Worm (Caenorhabditis elegans): Measurements from ENCODE around the gene srw-144.

The srw-144 gene

DNA sequence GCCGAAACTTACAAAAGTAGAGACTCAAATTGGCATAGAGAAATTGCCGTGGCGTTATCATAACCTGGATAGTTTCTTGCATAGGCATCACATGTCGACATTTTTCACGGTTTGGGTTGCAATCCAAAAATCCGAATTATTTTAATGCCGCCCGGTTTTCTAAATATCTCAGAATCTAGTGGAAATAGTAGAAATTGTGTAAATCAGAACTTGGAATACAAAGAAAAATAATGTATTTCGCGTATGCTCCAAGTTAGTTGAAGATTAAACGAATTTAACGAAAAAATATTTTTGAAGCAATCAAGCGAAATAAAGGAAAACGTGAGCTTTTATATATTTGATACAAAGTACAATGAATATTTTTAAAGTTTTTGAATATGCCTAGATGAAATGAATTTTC lies at the start of gene srw-144:
Gene srw-144, minus strand, starts transcription at position 101 of the 400 bp plus-strand sequence.
- TF ChIP-seq ama-1 (optimal IDR thresholded peaks at IDR 0.05) (no peak), aly-1 (tag; optimal IDR thresholded peaks at IDR 0.05) (no peak), hmg-4 (GFP tag; optimal IDR thresholded peaks at IDR 0.05) (no peak), flt-1 (GFP tag; IDR thresholded peaks at IDR 0.05) (no peak), ets-7 (tag; optimal IDR thresholded peaks at IDR 0.05) (no peak), scrt-1 (GFP tag; IDR thresholded peaks at IDR 0.05) (no peak), ceh-36 (tag; optimal IDR thresholded peaks at IDR 0.05) (no peak), pes-1 (GFP tag; IDR thresholded peaks at IDR 0.05) (no peak), tbx-11 (GFP tag; IDR thresholded peaks at IDR 0.05) (no peak), hnd-1 (tag; optimal IDR thresholded peaks at IDR 0.05) (no peak), sea-1 (GFP tag; conservative IDR thresholded peaks at IDR 0.05) (no peak), B0310.2 (tag; optimal IDR thresholded peaks at IDR 0.05) (no peak), ceh-13 (GFP tag; optimal IDR thresholded peaks at IDR 0.05) (no peak), hmbx-1 (tag; optimal IDR thresholded peaks at IDR 0.05) (no peak), tbx-37 (GFP tag; conservative IDR thresholded peaks at IDR 0.05) (no peak)

DNA sequence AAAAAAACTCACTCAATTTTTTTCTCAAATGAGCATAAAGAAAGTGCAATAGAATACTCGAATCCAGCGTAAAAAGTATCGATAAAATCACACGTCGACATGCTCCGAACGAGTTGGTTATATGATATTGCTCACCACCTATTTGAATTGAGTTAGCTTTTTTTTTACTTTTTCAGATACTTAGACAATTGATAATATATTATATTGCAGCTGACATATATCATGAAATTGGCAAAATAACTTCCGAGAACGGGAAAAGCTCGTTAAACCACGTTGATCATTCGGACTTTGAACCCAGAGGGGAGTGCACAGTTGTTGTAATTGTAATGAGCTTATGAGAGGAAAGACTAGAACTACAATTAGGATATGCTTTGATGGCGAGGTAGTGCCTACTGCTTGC lies 49.7 kb upstream of the srw-144 start, which contains the start of gene srw-136:
Gene srw-136, minus strand, starts transcription at position 101 of the 400 bp plus-strand sequence.
- no peak for TF ChIP-seq sea-1 (GFP tag; conservative IDR thresholded peaks at IDR 0.05)
- TF ChIP-seq ceh-36 (tag; optimal IDR thresholded peaks at IDR 0.05) = no peak
- TF ChIP-seq F13C5.2 (tag; optimal IDR thresholded peaks at IDR 0.05) = no peak
- no peak for TF ChIP-seq ceh-13 (GFP tag; optimal IDR thresholded peaks at IDR 0.05)
- no peak for TF ChIP-seq ets-7 (tag; optimal IDR thresholded peaks at IDR 0.05)
- no peak for TF ChIP-seq aly-1 (tag; optimal IDR thresholded peaks at IDR 0.05)
- TF ChIP-seq hmbx-1 (tag; optimal IDR thresholded peaks at IDR 0.05) = no peak
- no peak for TF ChIP-seq tbx-11 (GFP tag; IDR thresholded peaks at IDR 0.05)
- no peak for TF ChIP-seq tbx-37 (GFP tag; conservative IDR thresholded peaks at IDR 0.05)
- no peak for TF ChIP-seq ama-1 (optimal IDR thresholded peaks at IDR 0.05)
- no peak for TF ChIP-seq pes-1 (GFP tag; IDR thresholded peaks at IDR 0.05)
- TF ChIP-seq scrt-1 (GFP tag; IDR thresholded peaks at IDR 0.05) = no peak
- no peak for TF ChIP-seq flt-1 (GFP tag; IDR thresholded peaks at IDR 0.05)
- TF ChIP-seq tra-4 (tag; optimal IDR thresholded peaks at IDR 0.05) = no peak
- no peak for TF ChIP-seq hmg-4 (GFP tag; optimal IDR thresholded peaks at IDR 0.05)
- no peak for TF ChIP-seq B0310.2 (tag; optimal IDR thresholded peaks at IDR 0.05)
- TF ChIP-seq hnd-1 (tag; optimal IDR thresholded peaks at IDR 0.05) = no peak

DNA sequence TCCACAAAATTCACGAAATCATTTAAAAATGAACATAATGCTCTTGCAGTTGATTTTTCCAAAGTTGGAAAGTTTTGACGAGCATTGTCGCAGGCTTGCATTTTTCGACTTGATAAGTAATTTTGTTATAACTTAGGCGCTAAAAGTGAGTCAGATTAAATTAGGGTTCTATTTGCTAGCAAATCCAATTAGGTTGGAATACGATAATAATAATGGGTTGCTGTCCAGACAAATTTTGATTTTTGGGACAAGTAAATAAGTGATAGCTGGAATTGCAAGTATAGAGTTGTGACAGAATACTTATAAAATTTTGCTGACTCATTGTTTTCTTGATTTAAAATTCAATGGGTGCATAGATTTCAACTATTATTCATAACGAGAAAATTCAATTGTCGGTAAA lies 45.2 kb upstream of the srw-144 start, which contains the start of gene srw-112:
Gene srw-112, minus strand, starts transcription at position 101 of the 400 bp plus-strand sequence.
- TF ChIP-seq F13C5.2 (tag; optimal IDR thresholded peaks at IDR 0.05) = no peak
- no peak for TF ChIP-seq ceh-36 (tag; optimal IDR thresholded peaks at IDR 0.05)
- TF ChIP-seq hmbx-1 (tag; optimal IDR thresholded peaks at IDR 0.05) = no peak
- TF ChIP-seq ceh-13 (GFP tag; optimal IDR thresholded peaks at IDR 0.05) = no peak
- no peak for TF ChIP-seq tra-4 (tag; optimal IDR thresholded peaks at IDR 0.05)
- TF ChIP-seq flt-1 (GFP tag; IDR thresholded peaks at IDR 0.05) = no peak
- TF ChIP-seq ama-1 (optimal IDR thresholded peaks at IDR 0.05) = no peak
- no peak for TF ChIP-seq pes-1 (GFP tag; IDR thresholded peaks at IDR 0.05)
- TF ChIP-seq tbx-37 (GFP tag; conservative IDR thresholded peaks at IDR 0.05) = no peak
- TF ChIP-seq tbx-11 (GFP tag; IDR thresholded peaks at IDR 0.05) = no peak
- TF ChIP-seq hmg-4 (GFP tag; optimal IDR thresholded peaks at IDR 0.05) = no peak
- no peak for TF ChIP-seq hnd-1 (tag; optimal IDR thresholded peaks at IDR 0.05)
- TF ChIP-seq aly-1 (tag; optimal IDR thresholded peaks at IDR 0.05) = no peak
- TF ChIP-seq sea-1 (GFP tag; conservative IDR thresholded peaks at IDR 0.05) = no peak
- TF ChIP-seq ets-7 (tag; optimal IDR thresholded peaks at IDR 0.05) = no peak

DNA sequence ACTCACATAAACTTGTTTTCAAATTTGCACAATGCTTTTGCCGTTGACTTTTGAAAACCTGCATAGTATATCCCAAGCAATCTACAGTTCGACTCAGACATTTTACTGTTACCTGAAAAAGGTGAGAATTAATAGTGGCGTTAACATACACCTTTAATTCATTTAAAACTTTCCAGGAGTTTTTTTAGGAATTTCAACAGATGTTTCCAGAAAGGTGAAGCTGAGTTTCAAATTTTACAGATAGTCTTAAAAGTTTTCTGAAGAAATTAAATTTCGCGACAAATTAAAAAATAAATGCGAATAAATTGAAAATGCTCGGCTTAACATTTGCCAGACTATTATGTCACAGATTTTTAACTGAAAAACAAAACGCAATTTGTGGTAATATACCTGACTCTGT lies 38.9 kb upstream of the srw-144 start, which contains the start of gene srw-119:
Gene srw-119, minus strand, starts transcription at position 101 of the 400 bp plus-strand sequence.
- TF ChIP-seq sea-1 (GFP tag; conservative IDR thresholded peaks at IDR 0.05) = no peak
- TF ChIP-seq B0310.2 (tag; optimal IDR thresholded peaks at IDR 0.05) = no peak
- no peak for TF ChIP-seq scrt-1 (GFP tag; IDR thresholded peaks at IDR 0.05)
- no peak for TF ChIP-seq flt-1 (GFP tag; IDR thresholded peaks at IDR 0.05)
- TF ChIP-seq ama-1 (optimal IDR thresholded peaks at IDR 0.05) = no peak
- TF ChIP-seq tra-4 (tag; optimal IDR thresholded peaks at IDR 0.05) = no peak
- TF ChIP-seq pes-1 (GFP tag; IDR thresholded peaks at IDR 0.05) = no peak
- TF ChIP-seq aly-1 (tag; optimal IDR thresholded peaks at IDR 0.05) = no peak
- TF ChIP-seq tbx-37 (GFP tag; conservative IDR thresholded peaks at IDR 0.05) = no peak
- no peak for TF ChIP-seq ceh-36 (tag; optimal IDR thresholded peaks at IDR 0.05)
- TF ChIP-seq ets-7 (tag; optimal IDR thresholded peaks at IDR 0.05) = no peak
- no peak for TF ChIP-seq hmbx-1 (tag; optimal IDR thresholded peaks at IDR 0.05)
- no peak for TF ChIP-seq tbx-11 (GFP tag; IDR thresholded peaks at IDR 0.05)

DNA sequence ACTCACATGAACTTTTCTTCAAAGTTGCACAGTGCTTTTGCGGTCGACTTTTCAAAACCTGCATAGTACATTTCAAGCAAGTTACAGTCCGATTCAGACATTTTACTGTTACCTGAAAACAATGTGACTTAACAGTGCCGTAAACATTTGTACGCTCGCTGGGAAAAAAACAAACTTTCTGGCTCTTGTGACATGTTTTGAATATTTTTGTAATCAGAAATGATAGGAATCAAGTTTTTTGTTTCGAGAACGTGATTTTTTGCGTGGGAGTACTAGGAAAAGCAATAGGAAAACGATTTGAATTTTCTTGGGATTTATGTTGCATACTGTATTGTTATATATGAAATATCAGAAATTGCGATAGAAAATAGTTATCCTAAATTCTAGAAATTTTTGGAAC lies 35.3 kb upstream of the srw-144 start, which contains the start of gene srw-120:
Gene srw-120, minus strand, starts transcription at position 101 of the 400 bp plus-strand sequence.
- no peak for TF ChIP-seq ceh-36 (tag; optimal IDR thresholded peaks at IDR 0.05)
- no peak for TF ChIP-seq ets-7 (tag; optimal IDR thresholded peaks at IDR 0.05)
- TF ChIP-seq tbx-11 (GFP tag; IDR thresholded peaks at IDR 0.05) = no peak
- no peak for TF ChIP-seq F13C5.2 (tag; optimal IDR thresholded peaks at IDR 0.05)
- no peak for TF ChIP-seq pes-1 (GFP tag; IDR thresholded peaks at IDR 0.05)
- TF ChIP-seq scrt-1 (GFP tag; IDR thresholded peaks at IDR 0.05) = no peak

DNA sequence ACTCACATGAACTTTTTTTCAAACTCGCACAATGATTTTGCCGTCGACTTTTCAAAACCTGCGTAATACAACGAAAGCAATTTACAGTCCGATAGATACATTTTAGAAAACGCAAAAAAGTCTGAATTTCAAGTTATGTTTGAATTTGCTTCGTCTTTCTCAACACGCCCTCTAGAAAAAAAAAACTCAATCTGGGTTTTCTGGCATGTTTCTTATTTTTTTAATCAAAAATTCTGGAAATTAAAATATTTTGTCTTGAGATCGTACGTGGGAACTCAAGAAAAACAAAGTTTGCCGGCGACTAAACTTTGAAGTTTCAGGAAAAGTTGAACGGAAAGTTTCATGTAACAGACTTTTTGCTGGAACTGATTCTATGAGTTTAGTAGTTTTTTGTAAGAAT lies 33.0 kb upstream of the srw-144 start, which contains the start of gene srw-115:
Gene srw-115, minus strand, starts transcription at position 101 of the 400 bp plus-strand sequence.
- TF ChIP-seq ceh-36 (tag; optimal IDR thresholded peaks at IDR 0.05) (no peak), scrt-1 (GFP tag; IDR thresholded peaks at IDR 0.05) (no peak), tbx-37 (GFP tag; conservative IDR thresholded peaks at IDR 0.05) (no peak), ama-1 (optimal IDR thresholded peaks at IDR 0.05) (no peak), pes-1 (GFP tag; IDR thresholded peaks at IDR 0.05) (no peak), hnd-1 (tag; optimal IDR thresholded peaks at IDR 0.05) (no peak), hmbx-1 (tag; optimal IDR thresholded peaks at IDR 0.05) (no peak), tra-4 (tag; optimal IDR thresholded peaks at IDR 0.05) (no peak), aly-1 (tag; optimal IDR thresholded peaks at IDR 0.05) (no peak), flt-1 (GFP tag; IDR thresholded peaks at IDR 0.05) (no peak), hmg-4 (GFP tag; optimal IDR thresholded peaks at IDR 0.05) (no peak), tbx-11 (GFP tag; IDR thresholded peaks at IDR 0.05) (no peak), sea-1 (GFP tag; conservative IDR thresholded peaks at IDR 0.05) (no peak), B0310.2 (tag; optimal IDR thresholded peaks at IDR 0.05) (no peak), ets-7 (tag; optimal IDR thresholded peaks at IDR 0.05) (no peak), F13C5.2 (tag; optimal IDR thresholded peaks at IDR 0.05) (no peak)

DNA sequence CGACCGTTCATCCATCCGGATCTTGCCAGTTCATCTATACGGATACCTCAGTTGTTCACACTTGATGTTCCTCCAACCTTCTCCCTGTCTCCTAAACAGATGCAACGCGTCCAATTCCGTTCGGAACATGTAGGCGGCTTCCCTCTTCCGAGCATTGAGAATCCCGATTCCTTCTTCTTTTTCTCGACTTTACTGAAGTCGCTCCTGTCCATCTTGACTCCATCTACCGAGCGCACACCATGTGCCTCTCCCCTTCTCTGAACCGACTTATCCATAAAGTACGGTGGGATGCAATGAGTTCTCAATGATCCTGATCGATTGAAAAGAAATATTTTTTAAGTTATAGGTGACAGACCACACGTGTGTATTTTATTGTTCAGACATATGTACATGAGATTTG lies 31.3 kb upstream of the srw-144 start:
- TF ChIP-seq hmbx-1 (tag; optimal IDR thresholded peaks at IDR 0.05) (no peak), F13C5.2 (tag; optimal IDR thresholded peaks at IDR 0.05) (no peak), flt-1 (GFP tag; IDR thresholded peaks at IDR 0.05) (no peak)

All from whole organism, early embryonic.